Worm (Caenorhabditis elegans): ENCODE results near the gene R09H10.3.

The R09H10.3 gene

DNA sequence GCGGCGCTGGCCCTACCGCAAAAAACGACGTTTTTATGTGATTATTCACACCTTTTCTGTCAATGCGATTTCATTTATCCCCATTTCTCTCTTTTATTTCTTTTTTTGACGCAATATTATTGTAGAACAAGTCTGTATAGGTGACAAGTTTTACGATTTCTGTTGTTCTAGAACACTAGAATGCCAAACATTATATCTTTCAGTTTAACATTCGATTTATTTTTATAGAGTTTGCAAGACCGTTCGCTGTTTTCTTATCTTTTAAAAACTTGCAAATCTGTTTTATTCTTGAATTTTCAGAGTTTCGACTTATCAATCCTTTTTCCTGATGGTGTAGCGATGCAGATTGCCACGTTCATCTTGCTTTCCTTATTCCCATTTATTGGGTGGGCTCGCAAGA lies 30.8 kb upstream of the R09H10.3 start, which contains the start of gene efn-2:
efn-2 (plus strand) TSS at position 301 of the 400 bp plus-strand sequence.
- TF ChIP-seq ztf-29 (GFP tag; IDR thresholded peaks at IDR 0.05), result no peak
- TF ChIP-seq ref-1 (GFP tag; conservative IDR thresholded peaks at IDR 0.05), result no peak
- TF ChIP-seq cog-1 (tag; optimal IDR thresholded peaks at IDR 0.05), result no peak
- no peak for TF ChIP-seq flt-1 (GFP tag; IDR thresholded peaks at IDR 0.05)
- no peak for TF ChIP-seq ztf-23 (GFP tag; IDR thresholded peaks at IDR 0.05)
- TF ChIP-seq T22C8.4 (GFP tag; IDR thresholded peaks at IDR 0.05), result no peak
- TF ChIP-seq klf-2 (GFP tag; conservative IDR thresholded peaks at IDR 0.05), result no peak
- no peak for TF ChIP-seq tab-1 (GFP tag; IDR thresholded peaks at IDR 0.05)
- TF ChIP-seq med-1 (GFP tag; optimal IDR thresholded peaks at IDR 0.05; ENCODE audit: insufficient read depth), result no peak

- no peak for TF ChIP-seq flt-1 (GFP tag; IDR thresholded peaks at IDR 0.05)
- no peak for TF ChIP-seq cog-1 (tag; optimal IDR thresholded peaks at IDR 0.05)
- no peak for TF ChIP-seq ztf-23 (GFP tag; IDR thresholded peaks at IDR 0.05)
- TF ChIP-seq ref-1 (GFP tag; conservative IDR thresholded peaks at IDR 0.05), result no peak
Observed at ce11 chrIV:10576624-10577023, 30.2 kb upstream of the R09H10.3 start.

ce11 chrIV:10577600-10577999 lies 29.2 kb upstream of the R09H10.3 start:
- no peak for TF ChIP-seq ref-1 (GFP tag; conservative IDR thresholded peaks at IDR 0.05)
- TF ChIP-seq cog-1 (tag; optimal IDR thresholded peaks at IDR 0.05), result no peak
- no peak for TF ChIP-seq flt-1 (GFP tag; IDR thresholded peaks at IDR 0.05)
- TF ChIP-seq ztf-23 (GFP tag; IDR thresholded peaks at IDR 0.05), result no peak
- no peak for TF ChIP-seq ztf-29 (GFP tag; IDR thresholded peaks at IDR 0.05)

DNA sequence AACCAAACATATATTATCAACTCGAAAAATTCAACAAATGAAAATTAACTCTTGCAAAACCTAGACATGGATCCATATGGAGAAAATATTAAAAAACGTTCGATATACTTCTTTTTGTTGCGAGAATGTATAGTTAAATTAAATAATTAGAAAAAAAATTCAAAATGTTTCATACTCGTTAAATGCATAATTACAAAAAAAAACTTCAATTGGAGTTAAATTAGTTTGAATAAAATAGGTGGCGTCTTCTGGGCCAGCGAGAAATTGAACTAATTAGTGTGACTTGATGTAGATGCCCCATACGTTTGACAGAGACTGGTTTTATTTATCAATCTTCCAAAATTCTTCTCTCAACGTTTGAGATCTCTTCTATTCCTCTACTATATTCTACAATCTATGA lies 28.5 kb upstream of the R09H10.3 start, which contains the start of gene lgc-43:
lgc-43 (plus strand) TSS at position 301 of the 400 bp plus-strand sequence.
- no peak for TF ChIP-seq ref-1 (GFP tag; conservative IDR thresholded peaks at IDR 0.05)
- no peak for TF ChIP-seq tab-1 (GFP tag; IDR thresholded peaks at IDR 0.05)
- no peak for TF ChIP-seq ztf-29 (GFP tag; IDR thresholded peaks at IDR 0.05)
- TF ChIP-seq klf-2 (GFP tag; conservative IDR thresholded peaks at IDR 0.05), result no peak
- TF ChIP-seq ztf-23 (GFP tag; IDR thresholded peaks at IDR 0.05), result no peak
- no peak for TF ChIP-seq cog-1 (tag; optimal IDR thresholded peaks at IDR 0.05)
- TF ChIP-seq flt-1 (GFP tag; IDR thresholded peaks at IDR 0.05), result no peak
- no peak for TF ChIP-seq med-1 (GFP tag; optimal IDR thresholded peaks at IDR 0.05; ENCODE audit: insufficient read depth)
- no peak for TF ChIP-seq T22C8.4 (GFP tag; IDR thresholded peaks at IDR 0.05)

ce11 chrIV:10584237-10584636 lies 22.6 kb upstream of the R09H10.3 start, which contains the start of gene oac-8:
Gene oac-8, plus strand, starts transcription at chrIV:10584537.
- TF ChIP-seq ztf-29 (GFP tag; IDR thresholded peaks at IDR 0.05) (no peak), klf-2 (GFP tag; conservative IDR thresholded peaks at IDR 0.05) (no peak), flt-1 (GFP tag; IDR thresholded peaks at IDR 0.05) (no peak), T22C8.4 (GFP tag; IDR thresholded peaks at IDR 0.05) (no peak), med-1 (GFP tag; optimal IDR thresholded peaks at IDR 0.05; ENCODE audit: insufficient read depth) (no peak), tab-1 (GFP tag; IDR thresholded peaks at IDR 0.05) (no peak), cog-1 (tag; optimal IDR thresholded peaks at IDR 0.05) (no peak), ref-1 (GFP tag; conservative IDR thresholded peaks at IDR 0.05) (no peak), ztf-23 (GFP tag; IDR thresholded peaks at IDR 0.05) (no peak)

ce11 chrIV:10589072-10589471 lies 17.8 kb upstream of the R09H10.3 start, which contains the start of gene C43F9.4:
Gene C43F9.4, minus strand, starts transcription at chrIV:10589172.
- TF ChIP-seq cog-1 (tag; optimal IDR thresholded peaks at IDR 0.05), result no peak
- no peak for TF ChIP-seq ref-1 (GFP tag; conservative IDR thresholded peaks at IDR 0.05)
- no peak for TF ChIP-seq ztf-23 (GFP tag; IDR thresholded peaks at IDR 0.05)
- TF ChIP-seq med-1 (GFP tag; optimal IDR thresholded peaks at IDR 0.05; ENCODE audit: insufficient read depth), result no peak
- TF ChIP-seq flt-1 (GFP tag; IDR thresholded peaks at IDR 0.05), result no peak
- TF ChIP-seq klf-2 (GFP tag; conservative IDR thresholded peaks at IDR 0.05), result no peak

DNA sequence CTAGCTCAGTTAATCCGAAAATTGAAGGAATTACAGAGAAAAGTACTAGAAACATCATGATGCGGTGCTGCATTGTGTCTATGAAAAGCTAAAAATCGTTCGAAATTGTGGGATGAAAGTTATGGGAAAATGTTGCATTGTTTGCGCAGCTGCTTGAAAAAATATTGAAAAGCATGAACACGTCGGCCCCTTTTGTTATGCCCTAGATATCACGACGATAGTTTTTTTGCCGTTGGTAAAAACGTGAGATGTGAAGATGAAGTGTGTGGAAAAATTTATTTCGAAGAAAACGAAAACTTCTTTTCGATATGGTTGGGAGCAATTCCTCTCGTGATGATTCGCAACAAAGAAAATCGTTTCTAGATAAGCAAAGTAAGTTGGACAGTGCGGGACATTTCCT lies 16.2 kb upstream of the R09H10.3 start, which contains the start of the genes C43F9.5 and nkb-2:
C43F9.5 (minus strand) TSS at position 101 of the 400 bp plus-strand sequence.
nkb-2 (plus strand) TSS at position 277 of the 400 bp plus-strand sequence.
- TF ChIP-seq med-1 (GFP tag; optimal IDR thresholded peaks at IDR 0.05; ENCODE audit: insufficient read depth) (no peak), ztf-29 (GFP tag; IDR thresholded peaks at IDR 0.05) (no peak), ztf-23 (GFP tag; IDR thresholded peaks at IDR 0.05) (no peak), klf-2 (GFP tag; conservative IDR thresholded peaks at IDR 0.05) (no peak), tab-1 (GFP tag; IDR thresholded peaks at IDR 0.05) (no peak), ref-1 (GFP tag; conservative IDR thresholded peaks at IDR 0.05) (no peak), flt-1 (GFP tag; IDR thresholded peaks at IDR 0.05) (no peak), T22C8.4 (GFP tag; IDR thresholded peaks at IDR 0.05) (no peak), cog-1 (tag; optimal IDR thresholded peaks at IDR 0.05) (no peak)

DNA sequence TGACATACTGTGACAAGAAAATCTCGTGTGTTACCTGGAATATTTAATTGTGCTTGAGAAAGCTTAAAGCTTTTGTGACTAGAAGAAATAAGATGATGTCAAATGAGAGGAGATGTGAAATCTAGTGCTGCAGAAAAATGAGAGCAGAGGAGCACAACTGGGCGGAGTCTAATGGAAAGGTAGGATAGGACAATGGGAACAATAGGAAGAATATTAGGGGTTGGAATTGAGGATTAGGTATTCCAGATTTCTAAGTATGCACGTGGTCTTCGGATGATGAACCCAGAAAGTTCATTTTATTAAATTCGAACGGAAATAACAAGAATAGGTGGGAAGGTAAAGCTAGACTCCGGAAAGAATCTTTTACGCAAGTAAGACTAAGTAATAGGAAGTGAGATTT lies 13.3 kb upstream of the R09H10.3 start, which contains the start of gene C43F9.7:
C43F9.7 (minus strand) TSS at position 101 of the 400 bp plus-strand sequence.
- no peak for TF ChIP-seq flt-1 (GFP tag; IDR thresholded peaks at IDR 0.05)
- TF ChIP-seq ztf-29 (GFP tag; IDR thresholded peaks at IDR 0.05), result no peak
- TF ChIP-seq cog-1 (tag; optimal IDR thresholded peaks at IDR 0.05), result no peak
- no peak for TF ChIP-seq T22C8.4 (GFP tag; IDR thresholded peaks at IDR 0.05)
- no peak for TF ChIP-seq med-1 (GFP tag; optimal IDR thresholded peaks at IDR 0.05; ENCODE audit: insufficient read depth)
- TF ChIP-seq ztf-23 (GFP tag; IDR thresholded peaks at IDR 0.05), result no peak
- no peak for TF ChIP-seq ref-1 (GFP tag; conservative IDR thresholded peaks at IDR 0.05)
- TF ChIP-seq klf-2 (GFP tag; conservative IDR thresholded peaks at IDR 0.05), result no peak
- no peak for TF ChIP-seq tab-1 (GFP tag; IDR thresholded peaks at IDR 0.05)

ce11 chrIV:10596505-10596904 lies 10.3 kb upstream of the R09H10.3 start, which contains the start of gene C43F9.11:
Gene C43F9.11, plus strand, starts transcription at chrIV:10596805.
- TF ChIP-seq ztf-23 (GFP tag; IDR thresholded peaks at IDR 0.05), result no peak
- TF ChIP-seq klf-2 (GFP tag; conservative IDR thresholded peaks at IDR 0.05), result no peak
- TF ChIP-seq ref-1 (GFP tag; conservative IDR thresholded peaks at IDR 0.05), result no peak
- no peak for TF ChIP-seq flt-1 (GFP tag; IDR thresholded peaks at IDR 0.05)
- no peak for TF ChIP-seq med-1 (GFP tag; optimal IDR thresholded peaks at IDR 0.05; ENCODE audit: insufficient read depth)

DNA sequence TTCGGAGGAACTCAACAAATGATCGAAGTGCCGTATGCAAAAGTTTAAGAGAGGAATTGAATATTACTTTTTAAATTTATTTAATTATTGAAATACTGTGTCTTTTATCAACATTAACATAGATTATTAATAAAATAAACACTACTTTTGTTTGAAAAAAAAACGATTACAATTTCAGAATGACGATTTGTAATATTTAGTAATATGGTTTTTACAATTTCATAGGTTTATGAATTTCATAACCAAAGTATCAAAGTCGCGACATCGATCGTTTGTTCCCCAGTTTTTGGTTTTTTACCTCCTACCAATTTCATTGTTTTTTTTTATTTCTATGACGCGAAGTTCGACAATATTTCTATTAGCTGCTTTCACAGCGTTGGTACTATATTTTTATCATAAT lies 6.8 kb upstream of the R09H10.3 start, which contains the start of gene R09H10.1:
R09H10.1 (plus strand) TSS at position 301 of the 400 bp plus-strand sequence.
- TF ChIP-seq klf-2 (GFP tag; conservative IDR thresholded peaks at IDR 0.05) (no peak), med-1 (GFP tag; optimal IDR thresholded peaks at IDR 0.05; ENCODE audit: insufficient read depth) (no peak), ztf-29 (GFP tag; IDR thresholded peaks at IDR 0.05) (no peak), T22C8.4 (GFP tag; IDR thresholded peaks at IDR 0.05) (no peak), tab-1 (GFP tag; IDR thresholded peaks at IDR 0.05) (no peak), ztf-23 (GFP tag; IDR thresholded peaks at IDR 0.05) (no peak), cog-1 (tag; optimal IDR thresholded peaks at IDR 0.05) (no peak), flt-1 (GFP tag; IDR thresholded peaks at IDR 0.05) (no peak), ref-1 (GFP tag; conservative IDR thresholded peaks at IDR 0.05) (no peak)

Measured in whole organism, midembryonic.